Fruit fly (Drosophila melanogaster) whole organism, pupa: ENCODE measurements around the gene Srg1.

Experiments used
- CG10348 ChIP-seq: fragments of 200-800 bp; sonication (Bioruptor generic); IDR thresholded peaks from 2 replicates; pipeline ENCODE4 v1.3.6; 2022; ENCODE audit warnings: missing biosample characterization, missing genetic modification characterization
- CG14655 ChIP-seq: fragments of 200-800 bp; sonication (Bioruptor generic); optimal IDR thresholded peaks from 3 replicates; lab custom pipeline; 2017; ENCODE audit warnings: mild to moderate bottlenecking, missing biosample characterization, missing genetic modification reagents, missing genetic modification characterization
- Pif1A ChIP-seq: fragments of 200-800 bp; sonication (Bioruptor generic); optimal IDR thresholded peaks from 3 replicates; lab custom pipeline; 2016; ENCODE audit warnings: missing biosample characterization, missing genetic modification characterization
- Snoo ChIP-seq: fragments of 200-800 bp; sonication (Bioruptor generic); optimal IDR thresholded peaks from 3 replicates; lab custom pipeline; 2017; ENCODE audit warnings: missing biosample characterization, mild to moderate bottlenecking, missing genetic modification characterization, inconsistent platforms

DNA sequence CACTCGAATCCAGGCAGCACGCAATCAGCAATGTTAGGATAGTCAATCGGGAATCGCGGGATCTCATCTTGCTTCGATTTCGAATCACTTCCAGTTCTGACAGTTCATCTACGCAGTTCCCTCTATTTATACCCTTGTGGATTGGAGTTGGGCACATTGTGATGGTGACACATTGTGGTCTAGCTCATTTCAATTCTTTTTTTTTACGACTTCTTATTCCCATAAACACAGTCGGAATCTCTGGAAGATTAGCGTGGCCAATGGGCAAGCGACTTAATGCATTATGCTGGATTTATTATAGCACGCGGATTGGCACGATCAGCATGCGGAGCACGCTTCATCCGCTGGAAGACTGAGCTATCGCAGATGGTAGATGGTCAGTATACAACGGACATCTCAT is 2.5 kb downstream of the Srg1 start, which contains the start of gene CG13640:
- TF ChIP-seq Snoo (tag; lab: Kevin White, UChicago) (no peak), CG10348 (GFP tag; lab: Robert Waterston, UW) (no peak), CG14655 (GFP tag; lab: Kevin White, UChicago) (no peak), Pif1A (GFP tag; lab: Kevin White, UChicago) (no peak)
